Worm (Caenorhabditis elegans) whole organism, young adult: Measurements from ENCODE around the gene R74.8.

Experiments
- B0261.1 ChIP-seq: sonication (generic microtip); optimal IDR thresholded peaks from 2 replicates; lab custom pipeline; 2016; ENCODE audit warnings: mild to moderate bottlenecking, missing genetic modification characterization, moderate library complexity, missing compliant biosample characterization
- C06A6.2 ChIP-seq: fragments of 200-800 bp; sonication (Bioruptor generic); conservative IDR thresholded peaks from 2 replicates; pipeline ENCODE4 v1.3.6; 2022; ENCODE audit warnings: missing genetic modification characterization, missing compliant biosample characterization
- C17E4.6 ChIP-seq: fragments of 200-800 bp; sonication (Bioruptor generic); IDR thresholded peaks from 2 replicates; pipeline ENCODE4 v1.3.6; 2022; ENCODE audit warnings: missing genetic modification reagents, missing genetic modification characterization, missing compliant biosample characterization
- F10E7.11 ChIP-seq: sonication (generic microtip); optimal IDR thresholded peaks from 2 replicates; lab custom pipeline; 2017; ENCODE audit warnings: mild to moderate bottlenecking, missing genetic modification characterization, moderate library complexity, missing compliant biosample characterization
- F23B12.7 ChIP-seq: sonication (generic microtip); optimal IDR thresholded peaks from 2 replicates; lab custom pipeline; 2017; ENCODE audit warnings: missing genetic modification characterization, mild to moderate bottlenecking, missing compliant biosample characterization, antibody characterized with exemption, moderate library complexity; ENCODE audit not compliant: insufficient read depth
- F37B4.10 ChIP-seq: fragments of 200-800 bp; sonication (Bioruptor generic); IDR thresholded peaks from 2 replicates; pipeline ENCODE4 v1.3.6; 2022; ENCODE audit warnings: missing genetic modification characterization, missing compliant biosample characterization
- F39B2.1 ChIP-seq: fragments of 200-800 bp; sonication (Bioruptor generic); IDR thresholded peaks from 2 replicates; pipeline ENCODE4 v1.3.6; 2022; ENCODE audit warnings: missing genetic modification reagents, missing genetic modification characterization, missing compliant biosample characterization
- K12H6.12 ChIP-seq: fragments of 200-800 bp; sonication (Bioruptor generic); optimal IDR thresholded peaks from 2 replicates; lab custom pipeline; 2018; ENCODE audit warnings: mild to moderate bottlenecking, missing genetic modification characterization, missing compliant biosample characterization
- Y79H2A.3 ChIP-seq: fragments of 200-800 bp; sonication (Bioruptor generic); conservative IDR thresholded peaks from 2 replicates; pipeline ENCODE4 v1.3.6; 2022; ENCODE audit warnings: missing genetic modification reagents, missing genetic modification characterization, missing compliant biosample characterization
- ZK185.1 ChIP-seq: sonication (generic microtip); optimal IDR thresholded peaks from 2 replicates; lab custom pipeline; 2016; ENCODE audit warnings: mild to moderate bottlenecking, missing genetic modification characterization, missing compliant biosample characterization; ENCODE audit not compliant: poor library complexity, severe bottlenecking
- ama-1 ChIP-seq, 3 experiments: fragments of 150-350 bp in 1 of 3; sonication (generic microtip) in 2 of 3; optimal IDR thresholded peaks; 2 replicates each; lab custom pipeline; 2014 to 2018; ENCODE audit warnings: missing biosample characterization in 2 of 3, missing genetic modification characterization in 2 of 3, missing genetic modification reagents in 2 of 3
- atf-7 ChIP-seq: sonication (generic microtip); optimal IDR thresholded peaks from 2 replicates; lab custom pipeline; 2017; ENCODE audit warnings: mild to moderate bottlenecking, missing genetic modification characterization, missing compliant biosample characterization
- athp-1 ChIP-seq: sonication (generic microtip); optimal IDR thresholded peaks from 2 replicates; lab custom pipeline; 2017; ENCODE audit warnings: mild to moderate bottlenecking, missing genetic modification characterization, missing compliant biosample characterization
- attf-3 ChIP-seq: fragments of 200-800 bp; sonication (Bioruptor generic); conservative IDR thresholded peaks from 2 replicates; pipeline ENCODE4 v1.3.6; 2022; ENCODE audit warnings: missing genetic modification reagents, missing genetic modification characterization, missing compliant biosample characterization
- attf-5 ChIP-seq: fragments of 200-800 bp; sonication (Bioruptor generic); optimal IDR thresholded peaks from 2 replicates; lab custom pipeline; 2018; ENCODE audit warnings: mild to moderate bottlenecking, missing genetic modification characterization, missing compliant biosample characterization
- cebp-1 ChIP-seq, 2 experiments: fragments of 200-800 bp in 1 of 2; sonication (Bioruptor generic) in 1 of 2; sonication (generic microtip) in 1 of 2; IDR thresholded peaks in 1 of 2; optimal IDR thresholded peaks in 1 of 2; 2 replicates each; pipeline versions ENCODE4 v1.3.6 to Lab custom; 2017 to 2022; ENCODE audit warnings: missing compliant biosample characterization in 2 of 2, missing genetic modification characterization in 2 of 2, mild to moderate bottlenecking in 1 of 2, missing genetic modification reagents in 1 of 2, moderate library complexity in 1 of 2
- ceh-27 ChIP-seq: fragments of 200-800 bp; sonication (Bioruptor generic); optimal IDR thresholded peaks from 2 replicates; lab custom pipeline; 2018; ENCODE audit warnings: mild to moderate bottlenecking, missing genetic modification characterization, moderate library complexity, missing compliant biosample characterization
- ceh-79 ChIP-seq: sonication (generic microtip); optimal IDR thresholded peaks from 2 replicates; lab custom pipeline; 2017; ENCODE audit warnings: mild to moderate bottlenecking, missing genetic modification characterization, missing compliant biosample characterization
- dox-1 ChIP-seq: fragments of 200-800 bp; sonication (Bioruptor generic); IDR thresholded peaks from 2 replicates; pipeline ENCODE4 v1.3.6; 2022; ENCODE audit warnings: missing genetic modification reagents, missing genetic modification characterization, missing compliant biosample characterization
- ekl-4 ChIP-seq: fragments of 200-800 bp; sonication (Bioruptor generic); IDR thresholded peaks from 2 replicates; pipeline ENCODE4 v1.3.6; 2022; ENCODE audit warnings: missing genetic modification reagents, missing genetic modification characterization, missing compliant biosample characterization
- ets-4 ChIP-seq: fragments of 200-800 bp; sonication (Bioruptor generic); optimal IDR thresholded peaks from 2 replicates; lab custom pipeline; 2018; ENCODE audit warnings: mild to moderate bottlenecking, missing genetic modification characterization, missing compliant biosample characterization
- hmg-1.2 ChIP-seq: fragments of 200-800 bp; sonication (Bioruptor generic); IDR thresholded peaks from 2 replicates; pipeline ENCODE4 v1.3.6; 2022; ENCODE audit warnings: missing genetic modification reagents, missing genetic modification characterization, missing compliant biosample characterization
- hsf-1 ChIP-seq: fragments of 200-800 bp; sonication (Bioruptor generic); IDR thresholded peaks from 2 replicates; pipeline ENCODE4 v1.3.6; 2022; ENCODE audit warnings: missing genetic modification reagents, missing genetic modification characterization, missing compliant biosample characterization
- let-526 ChIP-seq: fragments of 200-800 bp; sonication (Bioruptor generic); IDR thresholded peaks from 2 replicates; pipeline ENCODE4 v1.3.6; 2022; ENCODE audit warnings: missing genetic modification reagents, missing genetic modification characterization, missing compliant biosample characterization
- lin-54 ChIP-seq: fragments of 200-800 bp; sonication (Bioruptor generic); optimal IDR thresholded peaks from 2 replicates; lab custom pipeline; 2018; ENCODE audit warnings: mild to moderate bottlenecking, missing genetic modification characterization, missing compliant biosample characterization
- lir-1 ChIP-seq: fragments of 200-800 bp; sonication (Bioruptor generic); conservative IDR thresholded peaks from 2 replicates; pipeline ENCODE4 v1.3.6; 2022; ENCODE audit warnings: missing genetic modification reagents, missing genetic modification characterization, missing compliant biosample characterization
- lsl-1 ChIP-seq: fragments of 200-800 bp; sonication (Bioruptor generic); optimal IDR thresholded peaks from 2 replicates; lab custom pipeline; 2018; ENCODE audit warnings: mild to moderate bottlenecking, missing genetic modification characterization, moderate library complexity, missing compliant biosample characterization
- madf-10 ChIP-seq: sonication (generic microtip); optimal IDR thresholded peaks from 2 replicates; lab custom pipeline; 2016; ENCODE audit warnings: mild to moderate bottlenecking, missing genetic modification characterization, missing compliant biosample characterization
- madf-6 ChIP-seq: fragments of 200-800 bp; sonication (Bioruptor generic); IDR thresholded peaks from 2 replicates; pipeline ENCODE4 v1.3.6; 2022; ENCODE audit warnings: missing genetic modification reagents, missing genetic modification characterization, missing compliant biosample characterization
- mxl-1 ChIP-seq: sonication (generic microtip); optimal IDR thresholded peaks from 2 replicates; lab custom pipeline; 2016; ENCODE audit warnings: missing genetic modification characterization, missing compliant biosample characterization
- nhr-80 ChIP-seq: sonication (generic microtip); optimal IDR thresholded peaks from 2 replicates; lab custom pipeline; 2016; ENCODE audit warnings: missing genetic modification characterization, missing compliant biosample characterization
- pbrm-1 ChIP-seq: fragments of 200-800 bp; sonication (Bioruptor generic); IDR thresholded peaks from 2 replicates; pipeline ENCODE4 v1.3.6; 2022; ENCODE audit warnings: missing genetic modification reagents, missing genetic modification characterization, missing compliant biosample characterization
- rcor-1 ChIP-seq: fragments of 200-800 bp; sonication (Bioruptor generic); IDR thresholded peaks from 2 replicates; pipeline ENCODE4 v1.3.6; 2022; ENCODE audit warnings: missing genetic modification reagents, missing genetic modification characterization, missing compliant biosample characterization
- snpc-1.1 ChIP-seq: sonication (generic microtip); optimal IDR thresholded peaks from 2 replicates; lab custom pipeline; 2017; ENCODE audit warnings: missing genetic modification characterization, mild to moderate bottlenecking, missing compliant biosample characterization, antibody characterized with exemption, moderate library complexity, missing genotype, missing genetic modification reagents; ENCODE audit not compliant: insufficient read depth
- snpc-1.3 ChIP-seq: sonication (generic microtip); optimal IDR thresholded peaks from 2 replicates; lab custom pipeline; 2017; ENCODE audit warnings: missing genetic modification characterization, mild to moderate bottlenecking, missing compliant biosample characterization, antibody characterized with exemption, moderate library complexity, missing genotype, missing genetic modification reagents; ENCODE audit not compliant: insufficient read depth
- somi-1 ChIP-seq: fragments of 200-800 bp; sonication (Bioruptor generic); optimal IDR thresholded peaks from 2 replicates; lab custom pipeline; 2018; ENCODE audit warnings: mild to moderate bottlenecking, missing genetic modification characterization, missing compliant biosample characterization
- sptf-2 ChIP-seq: fragments of 200-800 bp; sonication (Bioruptor generic); optimal IDR thresholded peaks from 2 replicates; lab custom pipeline; 2018; ENCODE audit warnings: mild to moderate bottlenecking, missing genetic modification characterization, missing compliant biosample characterization
- tlf-1 ChIP-seq: fragments of 200-800 bp; sonication (Bioruptor generic); optimal IDR thresholded peaks from 2 replicates; lab custom pipeline; 2018; ENCODE audit warnings: mild to moderate bottlenecking, missing genetic modification characterization, missing compliant biosample characterization
- zim-3 ChIP-seq: sonication (generic microtip); optimal IDR thresholded peaks from 2 replicates; lab custom pipeline; 2017; ENCODE audit warnings: mild to moderate bottlenecking, missing genetic modification characterization, moderate library complexity, missing compliant biosample characterization
- ztf-22 ChIP-seq: fragments of 200-800 bp; sonication (Bioruptor generic); optimal IDR thresholded peaks from 2 replicates; lab custom pipeline; 2018; ENCODE audit warnings: mild to moderate bottlenecking, missing genetic modification characterization, moderate library complexity, missing compliant biosample characterization
- ztf-26 ChIP-seq: sonication (generic microtip); optimal IDR thresholded peaks from 2 replicates; lab custom pipeline; 2017; ENCODE audit warnings: missing genetic modification characterization, missing compliant biosample characterization
- ztf-28 ChIP-seq: fragments of 200-800 bp; sonication (Bioruptor generic); IDR thresholded peaks from 2 replicates; pipeline ENCODE4 v1.3.6; 2022; ENCODE audit warnings: missing genetic modification reagents, missing genetic modification characterization, missing compliant biosample characterization
- ztf-3 ChIP-seq: fragments of 200-800 bp; sonication (Bioruptor generic); optimal IDR thresholded peaks from 2 replicates; lab custom pipeline; 2018; ENCODE audit warnings: mild to moderate bottlenecking, missing genetic modification characterization, missing compliant biosample characterization
- ztf-6 ChIP-seq: fragments of 200-800 bp; sonication (Bioruptor generic); IDR thresholded peaks from 2 replicates; pipeline ENCODE4 v1.3.6; 2022; ENCODE audit warnings: missing genetic modification reagents, missing genetic modification characterization, missing compliant biosample characterization

Gene R74.8

ce11 chrIII:4191091-4191638 is 14.9 kb upstream of the R74.8 start, which contains the start of gene dnj-16:
Gene dnj-16 (plus strand): TSS chrIII:4191141.
- TF ChIP-seq lsl-1 (GFP tag; lab: Kevin White, UChicago) (peak; percentile 85), lir-1 (GFP tag; lab: Robert Waterston, UW) (no peak), hmg-1.2 (GFP tag; lab: Robert Waterston, UW) (peak; percentile 23; the same call in 1 of the 2 replicates), snpc-1.3 (tag; lab: Kevin White, UChicago) (peak; percentile 24), attf-5 (GFP tag; lab: Kevin White, UChicago) (peak; percentile 61), ZK185.1 (tag; lab: Kevin White, UChicago) (no peak), cebp-1 (GFP tag; IDR thresholded peaks at IDR 0.05; lab: Robert Waterston, UW) (peak; percentile 96), cebp-1 (tag; optimal IDR thresholded peaks at IDR 0.05; lab: Kevin White, UChicago) (peak; percentile 98), nhr-80 (peak; percentile 31)

ce11 chrIII:4193659-4194103 is 12.4 kb upstream of the R74.8 start, which contains the start of gene xbp-1:
Gene xbp-1 (plus strand): TSS chrIII:4193809.
- peak; percentile 95 for TF ChIP-seq ets-4
- peak; percentile 69 for TF ChIP-seq ceh-27 (GFP tag; lab: Kevin White, UChicago)
- peak; percentile 41 for TF ChIP-seq athp-1 (tag; lab: Kevin White, UChicago)
- peak; percentile 3 for TF ChIP-seq ztf-3 (GFP tag; lab: Kevin White, UChicago)
- TF ChIP-seq mxl-1 = no peak
- 0 out of 2 replicates have a peak, but pooled peaks have one; percentile 52 for TF ChIP-seq F37B4.10
- TF ChIP-seq madf-6 (GFP tag; lab: Robert Waterston, UW) = peak; percentile 38; the same call in 1 of the 2 replicates
- TF ChIP-seq ZK185.1 (tag; lab: Kevin White, UChicago) = peak; percentile 80
- TF ChIP-seq dox-1 (GFP tag; lab: Robert Waterston, UW) = peak; percentile 92
- peak; percentile 95 for TF ChIP-seq ztf-22 (GFP tag; lab: Kevin White, UChicago)
- peak; percentile 59; the same call in 1 of the 2 replicates for TF ChIP-seq let-526 (GFP tag; lab: Robert Waterston, UW)
- TF ChIP-seq B0261.1 (tag; lab: Kevin White, UChicago) = no peak
- no peak for TF ChIP-seq C17E4.6 (GFP tag; lab: Robert Waterston, UW)
- peak; percentile 62 for TF ChIP-seq C06A6.2 (GFP tag; lab: Robert Waterston, UW)
- TF ChIP-seq snpc-1.1 (tag; lab: Kevin White, UChicago) = no peak
- peak; percentile 32 for TF ChIP-seq sptf-2 (GFP tag; lab: Kevin White, UChicago)
- no peak for TF ChIP-seq F10E7.11 (tag; lab: Kevin White, UChicago)
- TF ChIP-seq F23B12.7 = peak; percentile 31
- no peak for TF ChIP-seq F39B2.1 (GFP tag; lab: Robert Waterston, UW)
- peak; percentile 78 for TF ChIP-seq ekl-4 (GFP tag; lab: Robert Waterston, UW)
- no peak for TF ChIP-seq Y79H2A.3 (GFP tag; lab: Robert Waterston, UW)
- TF ChIP-seq rcor-1 (GFP tag; lab: Robert Waterston, UW) = peak; percentile 31
- TF ChIP-seq lin-54 (GFP tag; lab: Kevin White, UChicago) = peak; percentile 67
- TF ChIP-seq atf-7 (tag; lab: Kevin White, UChicago) = peak; percentile 99
- TF ChIP-seq hsf-1 (GFP tag; lab: Robert Waterston, UW) = no peak
- peak; percentile 32; the same call in 1 of the 2 replicates for TF ChIP-seq ztf-6 (GFP tag; lab: Robert Waterston, UW)
- TF ChIP-seq pbrm-1 (GFP tag; lab: Robert Waterston, UW) = peak; percentile 55; the same call in 1 of the 2 replicates
- no peak for TF ChIP-seq ceh-79 (tag; lab: Kevin White, UChicago)
- no peak for TF ChIP-seq zim-3 (tag; lab: Kevin White, UChicago)
- peak; percentile 91 for TF ChIP-seq madf-10 (tag; lab: Kevin White, UChicago)
- TF ChIP-seq attf-3 (GFP tag; lab: Robert Waterston, UW) = no peak
- peak; percentile 75 for TF ChIP-seq ama-1 (optimal IDR thresholded peaks at IDR 0.05; lab: Kevin White, UChicago)
- TF ChIP-seq ama-1 (GFP tag; optimal IDR thresholded peaks at IDR 0.05; lab: Kevin White, UChicago) = no peak
- no peak for TF ChIP-seq ztf-28 (GFP tag; lab: Robert Waterston, UW)
- peak; percentile 44 for TF ChIP-seq ztf-26
- peak; percentile 78 for TF ChIP-seq tlf-1 (GFP tag; lab: Kevin White, UChicago)
- TF ChIP-seq somi-1 (GFP tag; lab: Kevin White, UChicago) = peak; percentile 59
- peak; percentile 89 for TF ChIP-seq K12H6.12 (tag; lab: Kevin White, UChicago)
